Worm (Caenorhabditis elegans) whole organism, young adult: ENCODE data around the gene acr-23.

Experiments used
- B0019.2 ChIP-seq: fragments of 200-800 bp; sonication (Bioruptor generic); conservative IDR thresholded peaks from 2 replicates; pipeline ENCODE4 v1.3.6; 2022; ENCODE audit warnings: missing genetic modification reagents, missing genetic modification characterization, missing compliant biosample characterization
- B0261.1 ChIP-seq: sonication (generic microtip); optimal IDR thresholded peaks from 2 replicates; lab custom pipeline; 2016; ENCODE audit warnings: mild to moderate bottlenecking, missing genetic modification characterization, moderate library complexity, missing compliant biosample characterization
- B0336.3 ChIP-seq: fragments of 200-800 bp; sonication (Bioruptor generic); IDR thresholded peaks from 2 replicates; pipeline ENCODE4 v1.3.6; 2022; ENCODE audit warnings: missing genetic modification characterization, missing compliant biosample characterization
- C06A6.2 ChIP-seq: fragments of 200-800 bp; sonication (Bioruptor generic); conservative IDR thresholded peaks from 2 replicates; pipeline ENCODE4 v1.3.6; 2022; ENCODE audit warnings: missing genetic modification characterization, missing compliant biosample characterization
- D2030.7 ChIP-seq: fragments of 200-800 bp; sonication (Bioruptor generic); IDR thresholded peaks from 2 replicates; pipeline ENCODE4 v1.3.6; 2022; ENCODE audit warnings: missing genetic modification reagents, missing genetic modification characterization, missing compliant biosample characterization
- F55B11.4 ChIP-seq: sonication (generic microtip); optimal IDR thresholded peaks from 2 replicates; lab custom pipeline; 2016; ENCODE audit warnings: missing compliant biosample characterization, missing genetic modification characterization, borderline replicate concordance; ENCODE audit not compliant: insufficient read depth
- K11D2.4 ChIP-seq: fragments of 200-800 bp; sonication (Bioruptor generic); IDR thresholded peaks from 2 replicates; pipeline ENCODE4 v1.3.6; 2022; ENCODE audit warnings: missing genetic modification reagents, missing genetic modification characterization, missing compliant biosample characterization
- Y53F4B.3 ChIP-seq: fragments of 200-800 bp; sonication (Bioruptor generic); IDR thresholded peaks from 2 replicates; pipeline ENCODE4 v1.3.6; 2022; ENCODE audit warnings: missing genetic modification reagents, missing genetic modification characterization, missing compliant biosample characterization
- Y95B8A.8 ChIP-seq: fragments of 200-800 bp; sonication (Bioruptor generic); IDR thresholded peaks from 2 replicates; pipeline ENCODE4 v1.3.6; 2022; ENCODE audit warnings: missing genetic modification reagents, missing genetic modification characterization, missing compliant biosample characterization
- ama-1 ChIP-seq, 3 experiments: fragments of 150-350 bp in 1 of 3; sonication (generic microtip) in 2 of 3; optimal IDR thresholded peaks; 2 replicates each; lab custom pipeline; 2014 to 2018; ENCODE audit warnings: missing biosample characterization in 2 of 3, missing genetic modification characterization in 2 of 3, missing genetic modification reagents in 2 of 3
- athp-1 ChIP-seq: sonication (generic microtip); optimal IDR thresholded peaks from 2 replicates; lab custom pipeline; 2017; ENCODE audit warnings: mild to moderate bottlenecking, missing genetic modification characterization, missing compliant biosample characterization
- bed-1 ChIP-seq: fragments of 200-800 bp; sonication (Bioruptor generic); IDR thresholded peaks from 2 replicates; pipeline ENCODE4 v1.3.6; 2022; ENCODE audit warnings: missing genetic modification reagents, missing genetic modification characterization, missing compliant biosample characterization
- cebp-2 ChIP-seq: fragments of 200-800 bp; sonication (Bioruptor generic); IDR thresholded peaks from 2 replicates; pipeline ENCODE4 v1.3.6; 2022; ENCODE audit warnings: missing genetic modification characterization, missing compliant biosample characterization
- ceh-58 ChIP-seq: fragments of 200-800 bp; sonication (Bioruptor generic); IDR thresholded peaks from 2 replicates; pipeline ENCODE4 v1.3.6; 2022; ENCODE audit warnings: missing genetic modification characterization, missing compliant biosample characterization
- ceh-91 ChIP-seq: fragments of 200-800 bp; sonication (Bioruptor generic); IDR thresholded peaks from 2 replicates; pipeline ENCODE4 v1.3.6; 2022; ENCODE audit warnings: missing genetic modification reagents, missing genetic modification characterization, missing compliant biosample characterization
- hlh-26 ChIP-seq: fragments of 200-800 bp; sonication (Bioruptor generic); conservative IDR thresholded peaks from 2 replicates; pipeline ENCODE4 v1.3.6; 2022; ENCODE audit warnings: missing genetic modification reagents, missing genetic modification characterization, missing compliant biosample characterization
- hsf-1 ChIP-seq: fragments of 200-800 bp; sonication (Bioruptor generic); IDR thresholded peaks from 2 replicates; pipeline ENCODE4 v1.3.6; 2022; ENCODE audit warnings: missing genetic modification reagents, missing genetic modification characterization, missing compliant biosample characterization
- let-607 ChIP-seq, 2 experiments: fragments of 200-800 bp in 1 of 2; sonication (Bioruptor generic) in 1 of 2; sonication (generic microtip) in 1 of 2; optimal IDR thresholded peaks; 2 replicates each; lab custom pipeline; 2016 to 2018; ENCODE audit warnings: mild to moderate bottlenecking in 2 of 2, missing compliant biosample characterization in 2 of 2, missing genetic modification characterization in 2 of 2, moderate library complexity in 2 of 2, missing genotype in 1 of 2
- lin-40 ChIP-seq: sonication (generic microtip); optimal IDR thresholded peaks from 2 replicates; lab custom pipeline; 2016; ENCODE audit warnings: missing genetic modification characterization, mild to moderate bottlenecking, missing compliant biosample characterization, missing genotype, missing genetic modification reagents
- madf-6 ChIP-seq: fragments of 200-800 bp; sonication (Bioruptor generic); IDR thresholded peaks from 2 replicates; pipeline ENCODE4 v1.3.6; 2022; ENCODE audit warnings: missing genetic modification reagents, missing genetic modification characterization, missing compliant biosample characterization
- mes-4 ChIP-seq: sonication (generic microtip); optimal IDR thresholded peaks from 2 replicates; lab custom pipeline; 2016; ENCODE audit warnings: missing genotype, missing genetic modification characterization, missing compliant biosample characterization
- nfya-2 ChIP-seq: fragments of 200-800 bp; sonication (Bioruptor generic); IDR thresholded peaks from 2 replicates; pipeline ENCODE4 v1.3.6; 2022; ENCODE audit warnings: missing genetic modification reagents, missing genetic modification characterization, missing compliant biosample characterization
- nhr-27 ChIP-seq: fragments of 200-800 bp; sonication (Bioruptor generic); optimal IDR thresholded peaks from 2 replicates; lab custom pipeline; 2018; ENCODE audit warnings: mild to moderate bottlenecking, missing genetic modification characterization, moderate library complexity, missing compliant biosample characterization
- pbrm-1 ChIP-seq: fragments of 200-800 bp; sonication (Bioruptor generic); IDR thresholded peaks from 2 replicates; pipeline ENCODE4 v1.3.6; 2022; ENCODE audit warnings: missing genetic modification reagents, missing genetic modification characterization, missing compliant biosample characterization
- pha-4 ChIP-seq: fragments of 150-350 bp; sonication (generic microtip); optimal IDR thresholded peaks from 2 replicates; lab custom pipeline; 2014; ENCODE audit warnings: missing biosample characterization, missing genetic modification reagents, missing genetic modification characterization
- rcor-1 ChIP-seq: fragments of 200-800 bp; sonication (Bioruptor generic); IDR thresholded peaks from 2 replicates; pipeline ENCODE4 v1.3.6; 2022; ENCODE audit warnings: missing genetic modification reagents, missing genetic modification characterization, missing compliant biosample characterization
- rec-8 ChIP-seq, 2 experiments: sonication (generic microtip); optimal IDR thresholded peaks; 2 replicates each; lab custom pipeline; 2016; ENCODE audit warnings: mild to moderate bottlenecking in 2 of 2, missing genetic modification characterization in 2 of 2, missing genetic modification reagents in 2 of 2, missing genotype in 2 of 2, missing biosample characterization in 1 of 2, missing compliant biosample characterization in 1 of 2, moderate library complexity in 1 of 2
- repo-1 ChIP-seq: sonication (generic microtip); optimal IDR thresholded peaks from 2 replicates; lab custom pipeline; 2017; ENCODE audit warnings: mild to moderate bottlenecking, missing genetic modification characterization, missing compliant biosample characterization
- sdz-38 ChIP-seq: sonication (generic microtip); optimal IDR thresholded peaks from 2 replicates; lab custom pipeline; 2016; ENCODE audit warnings: missing genotype, missing genetic modification characterization, missing compliant biosample characterization
- snpc-1.3 ChIP-seq: sonication (generic microtip); optimal IDR thresholded peaks from 2 replicates; lab custom pipeline; 2017; ENCODE audit warnings: missing genetic modification characterization, mild to moderate bottlenecking, missing compliant biosample characterization, antibody characterized with exemption, moderate library complexity, missing genotype, missing genetic modification reagents; ENCODE audit not compliant: insufficient read depth
- sptf-2 ChIP-seq: fragments of 200-800 bp; sonication (Bioruptor generic); optimal IDR thresholded peaks from 2 replicates; lab custom pipeline; 2018; ENCODE audit warnings: mild to moderate bottlenecking, missing genetic modification characterization, missing compliant biosample characterization
- tlf-1 ChIP-seq: fragments of 200-800 bp; sonication (Bioruptor generic); optimal IDR thresholded peaks from 2 replicates; lab custom pipeline; 2018; ENCODE audit warnings: mild to moderate bottlenecking, missing genetic modification characterization, missing compliant biosample characterization
- zfh-2 ChIP-seq: fragments of 200-800 bp; sonication (Bioruptor generic); conservative IDR thresholded peaks from 2 replicates; pipeline ENCODE4 v1.3.6; 2022; ENCODE audit warnings: missing genetic modification reagents, missing genetic modification characterization, missing compliant biosample characterization
- ztf-28 ChIP-seq: fragments of 200-800 bp; sonication (Bioruptor generic); IDR thresholded peaks from 2 replicates; pipeline ENCODE4 v1.3.6; 2022; ENCODE audit warnings: missing genetic modification reagents, missing genetic modification characterization, missing compliant biosample characterization

acr-23 gene

ce11 chrV:3610709-3611108, 48.7 kb downstream of the acr-23 start:
- TF ChIP-seq Y95B8A.8 (GFP tag; lab: Robert Waterston, UW), result no peak
- no peak for TF ChIP-seq Y53F4B.3 (GFP tag; lab: Robert Waterston, UW)
- TF ChIP-seq repo-1 (tag; lab: Kevin White, UChicago), result no peak
- TF ChIP-seq pha-4, result no peak
- no peak for TF ChIP-seq ztf-28 (GFP tag; lab: Robert Waterston, UW)
- TF ChIP-seq K11D2.4 (GFP tag; lab: Robert Waterston, UW), result no peak
- no peak for TF ChIP-seq D2030.7 (GFP tag; lab: Robert Waterston, UW)
- TF ChIP-seq tlf-1 (GFP tag; lab: Kevin White, UChicago), result no peak
- TF ChIP-seq athp-1, result no peak
- no peak for TF ChIP-seq mes-4 (tag; lab: Kevin White, UChicago)
- no peak for TF ChIP-seq sptf-2 (GFP tag; lab: Kevin White, UChicago)
- no peak for TF ChIP-seq ceh-58
- no peak for TF ChIP-seq B0019.2 (GFP tag; lab: Robert Waterston, UW)
- TF ChIP-seq bed-1, result no peak
- no peak for TF ChIP-seq nfya-2 (GFP tag; lab: Robert Waterston, UW)
- TF ChIP-seq, all 124 proteins: peak for 0

ce11 chrV:3606391-3606790, 53.0 kb downstream of the acr-23 start:
- TF ChIP-seq snpc-1.3 (tag; lab: Kevin White, UChicago), result no peak
- TF ChIP-seq C06A6.2 (GFP tag; lab: Robert Waterston, UW), result no peak
- TF ChIP-seq lin-40 (tag; lab: Kevin White, UChicago), result no peak
- TF ChIP-seq nfya-2 (GFP tag; lab: Robert Waterston, UW), result no peak
- no peak for TF ChIP-seq rcor-1 (GFP tag; lab: Robert Waterston, UW)
- no peak for TF ChIP-seq K11D2.4 (GFP tag; lab: Robert Waterston, UW)
- TF ChIP-seq madf-6 (GFP tag; lab: Robert Waterston, UW), result no peak
- TF ChIP-seq zfh-2 (GFP tag; lab: Robert Waterston, UW), result no peak
- TF ChIP-seq ama-1 (optimal IDR thresholded peaks at IDR 0.05; lab: Kevin White, UChicago), result no peak
- no peak for TF ChIP-seq ama-1 (GFP tag; optimal IDR thresholded peaks at IDR 0.05; lab: Kevin White, UChicago)
- no peak for TF ChIP-seq sptf-2 (GFP tag; lab: Kevin White, UChicago)
- TF ChIP-seq ceh-91 (GFP tag; lab: Robert Waterston, UW), result no peak
- TF ChIP-seq cebp-2 (GFP tag; lab: Robert Waterston, UW), result no peak

ce11 chrV:3605325-3605724, 54.0 kb downstream of the acr-23 start, which contains the start of gene T22F3.8:
Gene T22F3.8 (minus strand): TSS chrV:3605425.
- TF ChIP-seq D2030.7 (GFP tag; lab: Robert Waterston, UW) (no peak), K11D2.4 (GFP tag; lab: Robert Waterston, UW) (no peak), hlh-26 (no peak), pbrm-1 (GFP tag; lab: Robert Waterston, UW) (no peak), B0261.1 (tag; lab: Kevin White, UChicago) (no peak), rec-8 (tag; optimal IDR thresholded peaks at IDR 0.05; lab: Kevin White, UChicago) (no peak), repo-1 (tag; lab: Kevin White, UChicago) (no peak), B0336.3 (GFP tag; lab: Robert Waterston, UW) (no peak), sdz-38 (tag; lab: Kevin White, UChicago) (no peak), nhr-27 (tag; lab: Kevin White, UChicago) (no peak), let-607 (tag; optimal IDR thresholded peaks at IDR 0.05; lab: Kevin White, UChicago) (no peak), F55B11.4 (tag; lab: Kevin White, UChicago) (no peak), madf-6 (GFP tag; lab: Robert Waterston, UW) (no peak), hsf-1 (GFP tag; lab: Robert Waterston, UW) (no peak)
